Worm (Caenorhabditis elegans): ENCODE measurements around the gene K10C2.8.

- TF ChIP-seq nhr-11 (tag; optimal IDR thresholded peaks at IDR 0.05) (no peak), aly-2 (tag; optimal IDR thresholded peaks at IDR 0.05) (no peak), ztf-11 (tag; optimal IDR thresholded peaks at IDR 0.05) (no peak), nhr-237 (tag; optimal IDR thresholded peaks at IDR 0.05) (no peak), unc-55 (GFP tag; optimal IDR thresholded peaks at IDR 0.05) (no peak), nhr-10 (tag; optimal IDR thresholded peaks at IDR 0.05) (no peak), lin-11 (tag; optimal IDR thresholded peaks at IDR 0.05) (no peak), ama-1 (optimal IDR thresholded peaks at IDR 0.05) (no peak), unc-62 (GFP tag; optimal IDR thresholded peaks at IDR 0.05) (no peak), skn-1 (tag; optimal IDR thresholded peaks at IDR 0.05) (no peak), ceh-16 (tag; optimal IDR thresholded peaks at IDR 0.05) (no peak), lin-13 (GFP tag; optimal IDR thresholded peaks at IDR 0.05) (no peak), sma-9 (GFP tag; optimal IDR thresholded peaks at IDR 0.05) (no peak), sma-9 (tag; optimal IDR thresholded peaks at IDR 0.05) (no peak)
Measured at ce11 chrX:6468499-6468898, 31.1 kb upstream of the K10C2.8 start, which contains the start of gene C15B12.9.
